Fruit fly (Drosophila melanogaster) whole organism, wandering third instar larva: ENCODE measurements around the gene CG13040.

Experiments
- h ChIP-seq: fragments of 200-800 bp; sonication (Bioruptor generic); optimal IDR thresholded peaks from 3 replicates; lab custom pipeline; 2016; ENCODE audit warnings: missing biosample characterization, mild to moderate bottlenecking, missing genetic modification characterization
- pan ChIP-seq: fragments of >200 bp; optimal IDR thresholded peaks from 2 replicates; lab custom pipeline; 2017

dm6 chr3L:16283821-16284220, 42.7 kb downstream of the CG13040 start, which contains the start of gene CG13048:
- TF ChIP-seq pan (no peak), h (GFP tag; lab: Kevin White, UChicago) (no peak)
